Worm (Caenorhabditis elegans): ENCODE measurements around the gene cccp-1.

DNA sequence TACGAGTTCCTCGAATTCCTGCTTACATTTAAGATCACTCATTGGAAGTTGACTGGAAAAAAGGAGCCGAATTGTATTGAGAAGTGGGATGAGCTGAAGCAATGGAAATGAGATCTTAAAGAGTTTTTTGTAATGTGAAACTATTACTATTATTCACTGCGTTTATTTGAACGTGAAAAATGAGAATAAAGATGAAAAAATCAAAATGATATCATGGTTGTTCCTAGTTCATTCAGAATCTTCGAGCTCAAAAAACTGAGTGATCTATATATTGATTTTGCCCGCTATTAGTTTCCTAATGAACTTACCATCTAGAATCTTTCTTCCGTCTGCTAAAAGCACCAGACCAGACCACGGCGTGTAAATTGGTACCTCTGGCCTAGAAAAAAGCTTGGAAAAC is 35.7 kb upstream of the cccp-1 start:
- no peak for TF ChIP-seq tbp1 (GFP tag; optimal IDR thresholded peaks at IDR 0.05)
- no peak for TF ChIP-seq ceh-79 (tag; optimal IDR thresholded peaks at IDR 0.05)
- TF ChIP-seq F39B2.1 (GFP tag; IDR thresholded peaks at IDR 0.05): no peak
- no peak for TF ChIP-seq mes-4 (tag; optimal IDR thresholded peaks at IDR 0.05)
- no peak for TF ChIP-seq F49E8.2 (tag; optimal IDR thresholded peaks at IDR 0.05; ENCODE audit: insufficient read depth)
- no peak for TF ChIP-seq ccch-3 (GFP tag; optimal IDR thresholded peaks at IDR 0.05)
- no peak for TF ChIP-seq nfya-1 (tag; optimal IDR thresholded peaks at IDR 0.05; ENCODE audit: borderline replicate concordance, insufficient read depth)
